Fruit fly (Drosophila melanogaster) whole organism, pupa: Measurements from ENCODE around the gene Vajk2.

Experiments
- CG10348 ChIP-seq: fragments of 200-800 bp; sonication (Bioruptor generic); IDR thresholded peaks from 2 replicates; pipeline ENCODE4 v1.3.6; 2022; ENCODE audit warnings: missing biosample characterization, missing genetic modification characterization
- CG13204 ChIP-seq: fragments of 200-800 bp; sonication (Bioruptor generic); optimal IDR thresholded peaks from 2 replicates; lab custom pipeline; 2018; ENCODE audit warnings: missing biosample characterization, mild to moderate bottlenecking, missing genetic modification characterization, moderate library complexity
- CG34367 ChIP-seq: fragments of 200-800 bp; sonication (Bioruptor generic); optimal IDR thresholded peaks from 2 replicates; lab custom pipeline; 2018; ENCODE audit warnings: missing biosample characterization, mild to moderate bottlenecking, missing genetic modification characterization
- EcR ChIP-seq: fragments of 200-800 bp; sonication (Bioruptor generic); optimal IDR thresholded peaks from 3 replicates; lab custom pipeline; 2019; ENCODE audit warnings: missing biosample characterization, missing genetic modification characterization, mild to moderate bottlenecking, moderate library complexity, missing genetic modification reagents
- Snoo ChIP-seq: fragments of 200-800 bp; sonication (Bioruptor generic); optimal IDR thresholded peaks from 3 replicates; lab custom pipeline; 2017; ENCODE audit warnings: missing biosample characterization, mild to moderate bottlenecking, missing genetic modification characterization, inconsistent platforms
- fd96Ca ChIP-seq: fragments of 200-800 bp; sonication (Bioruptor generic); IDR thresholded peaks from 3 replicates; pipeline ENCODE4 v1.3.6; 2022; ENCODE audit warnings: missing biosample characterization, missing genetic modification characterization
- gl ChIP-seq: fragments of 200-800 bp; sonication (Bioruptor generic); optimal IDR thresholded peaks from 2 replicates; lab custom pipeline; 2018; ENCODE audit warnings: missing biosample characterization, mild to moderate bottlenecking, missing genetic modification characterization

DNA sequence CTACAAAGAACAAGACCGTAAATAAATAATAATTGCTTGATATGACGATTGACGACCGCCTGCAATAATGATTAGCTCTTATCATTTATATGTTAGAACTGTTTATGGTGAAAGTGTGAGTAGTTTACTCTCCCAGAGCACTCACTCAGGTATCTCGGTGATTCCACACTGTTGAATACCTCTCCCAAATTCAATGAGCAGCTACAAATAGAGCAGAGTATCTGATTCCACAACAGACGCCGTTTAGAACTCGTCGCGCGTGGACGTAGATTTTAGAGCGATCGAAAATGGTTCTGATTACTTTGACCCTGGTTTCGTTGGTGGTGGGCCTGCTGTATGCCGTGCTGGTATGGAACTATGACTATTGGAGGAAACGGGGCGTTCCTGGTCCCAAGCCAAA is 42.6 kb upstream of the Vajk2 start, which contains the start of gene Cyp28a5:
- no peak for TF ChIP-seq Snoo
- no peak for TF ChIP-seq fd96Ca (GFP tag; lab: Robert Waterston, UW)
- TF ChIP-seq CG34367 (tag; lab: Kevin White, UChicago): no peak
- no peak for TF ChIP-seq EcR
- TF ChIP-seq CG13204 (GFP tag; lab: Kevin White, UChicago): no peak
- TF ChIP-seq gl (tag; lab: Kevin White, UChicago): no peak
- TF ChIP-seq CG10348 (GFP tag; lab: Robert Waterston, UW): no peak
